Fruit fly (Drosophila melanogaster) whole organism, wandering third instar larva: ENCODE results near the gene grk.

Experiments
- Abd-B ChIP-seq: fragments of >200 bp; optimal IDR thresholded peaks from 2 replicates; lab custom pipeline; 2017; ENCODE audit warnings: missing biosample characterization, missing genetic modification characterization
- GATAd ChIP-seq: sonication (Bioruptor generic); optimal IDR thresholded peaks from 2 replicates; lab custom pipeline; 2016; ENCODE audit warnings: missing biosample characterization, missing genetic modification characterization
- Hnf4 ChIP-seq: fragments of 200-800 bp; sonication (Bioruptor generic); optimal IDR thresholded peaks from 2 replicates; lab custom pipeline; 2016; ENCODE audit warnings: missing biosample characterization, mild to moderate bottlenecking, missing genetic modification characterization
- Hr78 ChIP-seq: fragments of >200 bp; optimal IDR thresholded peaks from 2 replicates; lab custom pipeline; 2017; ENCODE audit warnings: missing biosample characterization, missing genetic modification characterization
- N ChIP-seq: fragments of >200 bp; optimal IDR thresholded peaks from 2 replicates; lab custom pipeline; 2018; ENCODE audit warnings: missing biosample characterization, missing external identifiers, missing genetic modification characterization
- br ChIP-seq: fragments of 200-800 bp; sonication (Bioruptor generic); optimal IDR thresholded peaks from 2 replicates; lab custom pipeline; 2016; ENCODE audit warnings: missing biosample characterization, missing genetic modification characterization
- dsf ChIP-seq: sonication (Bioruptor generic); optimal IDR thresholded peaks from 2 replicates; lab custom pipeline; 2016; ENCODE audit warnings: missing biosample characterization, missing genetic modification characterization, borderline replicate concordance
- ey ChIP-seq: fragments of 200-800 bp; sonication (Bioruptor generic); optimal IDR thresholded peaks from 2 replicates; lab custom pipeline; 2016; ENCODE audit warnings: missing biosample characterization, missing genetic modification characterization
- fru ChIP-seq: fragments of 200-800 bp; sonication (Bioruptor generic); optimal IDR thresholded peaks from 3 replicates; lab custom pipeline; 2016; ENCODE audit warnings: missing biosample characterization, mild to moderate bottlenecking, missing genetic modification characterization
- h ChIP-seq: fragments of 200-800 bp; sonication (Bioruptor generic); optimal IDR thresholded peaks from 3 replicates; lab custom pipeline; 2016; ENCODE audit warnings: missing biosample characterization, mild to moderate bottlenecking, missing genetic modification characterization
- pan ChIP-seq: fragments of >200 bp; optimal IDR thresholded peaks from 2 replicates; lab custom pipeline; 2017
- psq ChIP-seq: fragments of 200-800 bp; sonication (Bioruptor generic); optimal IDR thresholded peaks from 3 replicates; lab custom pipeline; 2017; ENCODE audit warnings: missing biosample characterization, mild to moderate bottlenecking, missing genetic modification characterization, moderate library complexity
- rgr ChIP-seq: fragments of 200-800 bp; sonication (Bioruptor generic); optimal IDR thresholded peaks from 3 replicates; lab custom pipeline; 2016; ENCODE audit warnings: missing biosample characterization, mild to moderate bottlenecking, missing genetic modification characterization
- usp ChIP-seq: fragments of >200 bp; optimal IDR thresholded peaks from 2 replicates; lab custom pipeline; 2017; ENCODE audit warnings: missing biosample characterization, missing genetic modification characterization

DNA sequence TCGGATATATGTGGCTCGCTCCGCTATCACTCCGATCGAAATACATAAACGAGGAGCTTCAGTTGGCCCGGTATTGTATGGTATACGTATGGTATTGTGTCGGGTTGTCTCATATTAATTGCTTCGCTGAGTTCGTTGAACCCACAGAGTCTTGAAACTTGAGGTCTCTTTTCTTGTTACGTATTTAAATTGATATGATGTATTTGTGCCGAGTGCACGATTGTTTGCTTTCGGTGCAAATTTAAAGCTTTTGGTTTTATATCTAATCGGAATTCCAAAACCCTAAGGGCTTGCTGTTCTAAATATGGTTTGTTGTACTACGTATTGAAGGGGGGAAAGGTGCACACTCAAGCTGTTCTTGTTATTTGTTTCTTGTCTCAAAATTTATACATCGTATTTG lies 8.2 kb downstream of the grk start:
- TF ChIP-seq GATAd (GFP tag; lab: Kevin White, UChicago) = no peak
- TF ChIP-seq ey = no peak
- no peak for TF ChIP-seq h (GFP tag; lab: Kevin White, UChicago)
- TF ChIP-seq Hnf4 = no peak
- no peak for TF ChIP-seq N (GFP tag; lab: Kevin White, UChicago)
- no peak for TF ChIP-seq Hr78 (GFP tag; lab: Kevin White, UChicago)
- no peak for TF ChIP-seq br
- no peak for TF ChIP-seq psq
- TF ChIP-seq fru (GFP tag; lab: Kevin White, UChicago) = no peak
- no peak for TF ChIP-seq rgr (GFP tag; lab: Kevin White, UChicago)
- no peak for TF ChIP-seq dsf
- TF ChIP-seq pan (lab: Kevin White, UChicago) = no peak
- TF ChIP-seq usp (GFP tag; lab: Kevin White, UChicago) = no peak
- no peak for TF ChIP-seq Abd-B (GFP tag; lab: Kevin White, UChicago)
